Worm (Caenorhabditis elegans) whole organism, L4 larva: ENCODE data around the gene ani-2.

ENCODE experiments used
- ZK546.5 ChIP-seq, 2 experiments: sonication (generic microtip); optimal IDR thresholded peaks; 2 replicates each; lab custom pipeline; 2017; ENCODE audit warnings: missing biosample characterization in 2 of 2, missing genetic modification characterization in 2 of 2
- dve-1 ChIP-seq: sonication (generic microtip); optimal IDR thresholded peaks from 2 replicates; lab custom pipeline; 2017; ENCODE audit warnings: antibody characterized with exemption, mild to moderate bottlenecking, missing genetic modification characterization, missing compliant biosample characterization; ENCODE audit not compliant: insufficient read depth
- fkh-10 ChIP-seq: fragments of 150-350 bp; optimal IDR thresholded peaks from 2 replicates; lab custom pipeline; 2014; ENCODE audit warnings: missing biosample characterization, missing genetic modification reagents, missing genetic modification characterization
- hlh-11 ChIP-seq: fragments of 200-800 bp; sonication (Bioruptor generic); optimal IDR thresholded peaks from 2 replicates; lab custom pipeline; 2018; ENCODE audit warnings: mild to moderate bottlenecking, missing genetic modification characterization, missing compliant biosample characterization
- lin-1 ChIP-seq: fragments of 200-800 bp; sonication (Bioruptor generic); IDR thresholded peaks from 2 replicates; pipeline ENCODE4 v1.3.6; 2022; ENCODE audit warnings: missing genetic modification reagents, missing genetic modification characterization, missing compliant biosample characterization
- lin-13 ChIP-seq: fragments of 150-350 bp; optimal IDR thresholded peaks from 2 replicates; lab custom pipeline; 2014; ENCODE audit warnings: missing biosample characterization, missing genetic modification reagents, missing genetic modification characterization
- pha-4 ChIP-seq, 2 experiments: fragments of 150-350 bp in 1 of 2; fragments of 200-800 bp in 1 of 2; sonication (Bioruptor generic) in 1 of 2; IDR thresholded peaks in 1 of 2; optimal IDR thresholded peaks in 1 of 2; 2 replicates each; pipeline versions ENCODE4 v1.3.6 to Lab custom; 2014 to 2022; ENCODE audit warnings: missing genetic modification characterization in 2 of 2, missing genetic modification reagents in 2 of 2, missing biosample characterization in 1 of 2, missing compliant biosample characterization in 1 of 2
- skn-1 ChIP-seq: fragments of 150-350 bp; optimal IDR thresholded peaks from 2 replicates; lab custom pipeline; 2014; ENCODE audit warnings: missing biosample characterization, missing genetic modification characterization
- snpc-1.2 ChIP-seq: fragments of 200-800 bp; sonication (Bioruptor generic); IDR thresholded peaks from 2 replicates; pipeline ENCODE4 v1.3.6; 2022; ENCODE audit warnings: missing genetic modification reagents, missing genetic modification characterization, missing compliant biosample characterization
- unc-130 ChIP-seq: sonication (generic microtip); optimal IDR thresholded peaks from 2 replicates; lab custom pipeline; 2016; ENCODE audit warnings: missing genetic modification reagents, missing genetic modification characterization, missing compliant biosample characterization
- unc-62 ChIP-seq, 3 experiments: fragments of 150-350 bp in 1 of 3; sonication (generic microtip); optimal IDR thresholded peaks in 2 of 3; peaks in 1 of 3; 1 replicate in 1 of 3; 2 replicates in 2 of 3; lab custom pipeline; 2014 to 2017; ENCODE audit warnings: missing biosample characterization in 3 of 3, missing genetic modification characterization in 3 of 3, missing genetic modification reagents in 3 of 3, missing genotype in 1 of 3
- vab-7 ChIP-seq: fragments of 200-800 bp; sonication (Bioruptor generic); IDR thresholded peaks from 2 replicates; pipeline ENCODE4 v1.3.6; 2022; ENCODE audit warnings: missing genetic modification reagents, missing genetic modification characterization, missing compliant biosample characterization

ce11 chrII:6387937-6388336 is 22.8 kb upstream of the ani-2 start, which contains the start of gene F58F12.2:
- TF ChIP-seq pha-4 (GFP tag; IDR thresholded peaks at IDR 0.05; lab: Robert Waterston, UW): no peak
- TF ChIP-seq pha-4 (tag; optimal IDR thresholded peaks at IDR 0.05; lab: Kevin White, UChicago): no peak
- TF ChIP-seq vab-7 (GFP tag; lab: Robert Waterston, UW): no peak
- no peak for TF ChIP-seq dve-1
- no peak for TF ChIP-seq ZK546.5 (tag; optimal IDR thresholded peaks at IDR 0.05; lab: Kevin White, UChicago)
- no peak for TF ChIP-seq unc-62 (GFP tag; optimal IDR thresholded peaks at IDR 0.05 in 1 of 2; lab: Kevin White, UChicago)
- no peak for TF ChIP-seq unc-62 (tag; optimal IDR thresholded peaks at IDR 0.05; lab: Kevin White, UChicago)
- no peak for TF ChIP-seq snpc-1.2 (GFP tag; lab: Robert Waterston, UW)
- no peak for TF ChIP-seq skn-1 (tag; lab: Kevin White, UChicago)
- TF ChIP-seq lin-13 (GFP tag; lab: Kevin White, UChicago): no peak
- no peak for TF ChIP-seq hlh-11 (tag; lab: Kevin White, UChicago)
- TF ChIP-seq unc-130: no peak
- no peak for TF ChIP-seq lin-1 (GFP tag; lab: Robert Waterston, UW)
- no peak for TF ChIP-seq fkh-10
